Fruit fly (Drosophila melanogaster): ENCODE results near the gene CG12402.

The CG12402 gene

DNA sequence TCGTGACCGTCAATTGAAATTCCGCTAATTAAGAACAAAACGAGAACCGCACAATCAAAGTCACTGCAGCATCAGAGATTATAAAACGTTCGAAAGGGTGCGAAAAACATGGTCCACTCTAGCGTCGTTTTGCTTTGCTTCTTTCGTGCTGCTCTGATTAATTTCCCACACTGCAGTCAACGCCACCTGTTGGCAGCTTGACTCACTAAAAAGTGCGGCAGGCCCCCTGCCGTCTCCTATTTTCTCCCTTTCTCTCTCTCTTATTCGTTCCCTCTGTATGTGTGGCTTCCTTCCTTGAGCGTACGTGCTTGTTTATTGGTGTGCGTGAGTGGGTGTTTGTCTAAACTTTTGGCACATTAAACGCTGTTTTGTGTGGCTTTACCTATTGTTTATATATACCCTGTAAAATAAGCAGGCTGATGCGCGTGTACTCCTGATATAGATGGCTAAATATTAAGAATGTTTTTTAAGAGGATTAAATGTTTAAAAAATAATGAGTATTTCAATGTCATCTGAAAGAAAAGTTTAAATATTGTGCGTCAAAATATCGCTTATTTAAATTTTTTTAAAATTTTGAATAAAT is 9.5 kb downstream of the CG12402 start (continued):
- no peak for TF ChIP-seq CG32767 (GFP tag; IDR thresholded peaks at IDR 0.05)
- no peak for TF ChIP-seq NC2β (GFP tag; optimal IDR thresholded peaks at IDR 0.05)
- TF ChIP-seq fd102C (GFP tag; optimal IDR thresholded peaks at IDR 0.05), result no peak
- no peak for TF ChIP-seq z (GFP tag; IDR thresholded peaks at IDR 0.05)
- TF ChIP-seq unc-4 (GFP tag; IDR thresholded peaks at IDR 0.05; ENCODE audit: partially characterized antibody), result no peak
- TF ChIP-seq aop (GFP tag; IDR thresholded peaks at IDR 0.05), result no peak
- no peak for TF ChIP-seq bowl (GFP tag; IDR thresholded peaks at IDR 0.05)
- no peak for TF ChIP-seq ash1 (GFP tag; optimal IDR thresholded peaks at IDR 0.05)
- TF ChIP-seq CG11723 (GFP tag; optimal IDR thresholded peaks at IDR 0.05), result no peak
- no peak for TF ChIP-seq CG10209 (GFP tag; optimal IDR thresholded peaks at IDR 0.05)
- TF ChIP-seq gfzf (GFP tag; optimal IDR thresholded peaks at IDR 0.05), result no peak
- no peak for TF ChIP-seq CG10543 (GFP tag; optimal IDR thresholded peaks at IDR 0.05)
- no peak for TF ChIP-seq Hsf (GFP tag; optimal IDR thresholded peaks at IDR 0.05)
- no peak for TF ChIP-seq phol (tag; optimal IDR thresholded peaks at IDR 0.05)
- TF ChIP-seq CG11560 (tag; IDR thresholded peaks at IDR 0.05), result no peak
- TF ChIP-seq cwo (GFP tag; optimal IDR thresholded peaks at IDR 0.05), result no peak
- TF ChIP-seq CG14965 (GFP tag; optimal IDR thresholded peaks at IDR 0.05; ENCODE audit: borderline replicate concordance), result no peak
- no peak for TF ChIP-seq Hr3 (GFP tag; optimal IDR thresholded peaks at IDR 0.05)
- peak; percentile 14 for TF ChIP-seq pb (GFP tag; optimal IDR thresholded peaks at IDR 0.05)
- no peak for TF ChIP-seq lilli (GFP tag; optimal IDR thresholded peaks at IDR 0.05)
- peak; percentile 18 for TF ChIP-seq Sox100B (GFP tag; optimal IDR thresholded peaks at IDR 0.05)
- no peak for TF ChIP-seq CG12236 (GFP tag; optimal IDR thresholded peaks at IDR 0.05)
- TF ChIP-seq Meics (GFP tag; optimal IDR thresholded peaks at IDR 0.05), result no peak
- TF ChIP-seq CG7786 (GFP tag; optimal IDR thresholded peaks at IDR 0.05), result no peak
- no peak for TF ChIP-seq Bgb (GFP tag; IDR thresholded peaks at IDR 0.05; ENCODE audit: partially characterized antibody)
- TF ChIP-seq CG1529 (GFP tag; optimal IDR thresholded peaks at IDR 0.05), result no peak
- TF ChIP-seq CG31441 (GFP tag; IDR thresholded peaks at IDR 0.05), result no peak
- no peak for TF ChIP-seq ap (GFP tag; IDR thresholded peaks at IDR 0.05)
- TF ChIP-seq lab (GFP tag; optimal IDR thresholded peaks at IDR 0.05), result peak; percentile 29
- no peak for TF ChIP-seq fd64A (GFP tag; optimal IDR thresholded peaks at IDR 0.05)
- no peak for TF ChIP-seq h (optimal IDR thresholded peaks at IDR 0.05)
- TF ChIP-seq E2f1 (GFP tag; IDR thresholded peaks at IDR 0.05), result peak; percentile 8; the same call in 1 of the 2 replicates
- TF ChIP-seq Taf1 (GFP tag; IDR thresholded peaks at IDR 0.05), result no peak
- TF ChIP-seq dmrt11E (tag; optimal IDR thresholded peaks at IDR 0.05), result no peak
- TF ChIP-seq CG17361 (GFP tag; IDR thresholded peaks at IDR 0.05), result 0 out of 3 replicates have a peak, but pooled peaks have one; percentile 7
- no peak for TF ChIP-seq CG2889 (GFP tag; IDR thresholded peaks at IDR 0.05)
- no peak for TF ChIP-seq stc (GFP tag; IDR thresholded peaks at IDR 0.05)
- no peak for TF ChIP-seq Hr39 (optimal IDR thresholded peaks at IDR 0.05)
- peak; percentile 14 for TF ChIP-seq mirr (GFP tag; optimal IDR thresholded peaks at IDR 0.05)
- no peak for TF ChIP-seq ranshi (GFP tag; IDR thresholded peaks at IDR 0.05)
- TF ChIP-seq Xbp1 (GFP tag; optimal IDR thresholded peaks at IDR 0.05), result peak; percentile 5
- TF ChIP-seq gcm (GFP tag; optimal IDR thresholded peaks at IDR 0.05), result no peak
- TF ChIP-seq CG31388 (GFP tag; optimal IDR thresholded peaks at IDR 0.05), result no peak
- no peak for TF ChIP-seq trem (tag; optimal IDR thresholded peaks at IDR 0.05)
- TF ChIP-seq CG1233 (GFP tag; optimal IDR thresholded peaks at IDR 0.05), result no peak
- no peak for TF ChIP-seq Atf3 (GFP tag; optimal IDR thresholded peaks at IDR 0.05)
- no peak for TF ChIP-seq CG1602 (GFP tag; optimal IDR thresholded peaks at IDR 0.05)
- no peak for TF ChIP-seq croc (GFP tag; conservative IDR thresholded peaks at IDR 0.05)
- no peak for TF ChIP-seq Ptx1 (GFP tag; IDR thresholded peaks at IDR 0.05)
- no peak for TF ChIP-seq CG8944 (GFP tag; optimal IDR thresholded peaks at IDR 0.05)
- TF ChIP-seq CG13775 (GFP tag; optimal IDR thresholded peaks at IDR 0.05), result no peak
- no peak for TF ChIP-seq Dp (GFP tag; optimal IDR thresholded peaks at IDR 0.05)
